Fruit fly (Drosophila melanogaster) whole organism, embryonic: ENCODE measurements around the gene CG7810.

Experiments
- Asciz ChIP-seq: fragments of 200-800 bp; sonication (Bioruptor generic); optimal IDR thresholded peaks from 2 replicates; lab custom pipeline; 2017; ENCODE audit warnings: missing biosample characterization, mild to moderate bottlenecking, missing genetic modification characterization, missing genetic modification reagents
- C15 ChIP-seq: fragments of 200-800 bp; sonication (Bioruptor generic); IDR thresholded peaks from 3 replicates; pipeline ENCODE4 v1.3.6; 2022; ENCODE audit warnings: missing biosample characterization, missing genetic modification characterization
- CG10209 ChIP-seq: fragments of 200-800 bp; sonication (Bioruptor generic); optimal IDR thresholded peaks from 3 replicates; lab custom pipeline; 2017; ENCODE audit warnings: missing biosample characterization, mild to moderate bottlenecking, missing genetic modification characterization, missing genetic modification reagents
- CG10366 ChIP-seq: fragments of 200-800 bp; sonication (Bioruptor generic); IDR thresholded peaks from 2 replicates; pipeline ENCODE4 v1.3.6; 2022; ENCODE audit warnings: missing biosample characterization, missing genetic modification characterization
- CG10431 ChIP-seq: fragments of 200-800 bp; sonication (Bioruptor generic); optimal IDR thresholded peaks from 3 replicates; lab custom pipeline; 2018; ENCODE audit warnings: missing biosample characterization, mild to moderate bottlenecking, missing genetic modification characterization
- CG10543 ChIP-seq: fragments of 200-800 bp; sonication (Bioruptor generic); optimal IDR thresholded peaks from 3 replicates; lab custom pipeline; 2017; ENCODE audit warnings: missing biosample characterization, mild to moderate bottlenecking, missing genetic modification characterization, moderate library complexity
- CG12219 ChIP-seq: fragments of 200-800 bp; sonication (Bioruptor generic); optimal IDR thresholded peaks from 3 replicates; lab custom pipeline; 2018; ENCODE audit warnings: missing biosample characterization, mild to moderate bottlenecking, missing genetic modification characterization
- CG12769 ChIP-seq: fragments of 200-800 bp; sonication (Bioruptor generic); optimal IDR thresholded peaks from 2 replicates; lab custom pipeline; 2019; ENCODE audit warnings: missing biosample characterization, mild to moderate bottlenecking, missing genetic modification characterization, moderate library complexity
- CG14441 ChIP-seq: fragments of 200-800 bp; sonication (Bioruptor generic); IDR thresholded peaks from 2 replicates; pipeline ENCODE4 v1.3.6; 2022; ENCODE audit warnings: missing biosample characterization, missing genetic modification characterization
- CG14860 ChIP-seq: fragments of 200-800 bp; sonication (Bioruptor generic); IDR thresholded peaks from 3 replicates; pipeline ENCODE4 v1.3.6; 2022; ENCODE audit warnings: missing biosample characterization, missing genetic modification characterization; ENCODE audit not compliant: partially characterized antibody
- CG14965 ChIP-seq: fragments of 200-800 bp; sonication (Bioruptor generic); optimal IDR thresholded peaks from 2 replicates; lab custom pipeline; 2016; ENCODE audit warnings: missing biosample characterization, missing genetic modification characterization, borderline replicate concordance
- CG1603 ChIP-seq: fragments of 200-800 bp; sonication (Bioruptor generic); optimal IDR thresholded peaks from 2 replicates; lab custom pipeline; 2019; ENCODE audit warnings: missing biosample characterization, mild to moderate bottlenecking, missing genetic modification characterization, moderate library complexity
- CG17328 ChIP-seq: fragments of 200-800 bp; sonication (Bioruptor generic); IDR thresholded peaks from 2 replicates; pipeline ENCODE4 v1.3.6; 2022; ENCODE audit warnings: missing biosample characterization, missing genetic modification characterization
- CG17359 ChIP-seq: fragments of 200-800 bp; sonication (Bioruptor generic); optimal IDR thresholded peaks from 3 replicates; lab custom pipeline; 2018; ENCODE audit warnings: missing biosample characterization, mild to moderate bottlenecking, missing genetic modification characterization, moderate library complexity
- CG17612 ChIP-seq: fragments of 200-800 bp; sonication (Bioruptor generic); IDR thresholded peaks from 2 replicates; pipeline ENCODE4 v1.3.6; 2022; ENCODE audit warnings: missing biosample characterization, missing genetic modification characterization
- CG17802 ChIP-seq: fragments of 200-800 bp; sonication (Bioruptor generic); optimal IDR thresholded peaks from 2 replicates; lab custom pipeline; 2018; ENCODE audit warnings: missing biosample characterization, mild to moderate bottlenecking, missing genetic modification characterization, moderate library complexity
- CG2199 ChIP-seq: fragments of 200-800 bp; sonication (Bioruptor generic); IDR thresholded peaks from 3 replicates; pipeline ENCODE4 v1.3.6; 2022; ENCODE audit warnings: missing biosample characterization, missing genetic modification characterization
- CG2889 ChIP-seq: fragments of 200-800 bp; sonication (Bioruptor generic); IDR thresholded peaks from 3 replicates; pipeline ENCODE4 v1.3.6; 2022; ENCODE audit warnings: missing biosample characterization, missing genetic modification characterization
- CG43689 ChIP-seq: fragments of 200-800 bp; sonication (Bioruptor generic); IDR thresholded peaks from 2 replicates; pipeline ENCODE4 v1.3.6; 2022; ENCODE audit warnings: missing biosample characterization, missing genetic modification characterization
- CG4424 ChIP-seq: fragments of 200-800 bp; sonication (Bioruptor generic); optimal IDR thresholded peaks from 3 replicates; lab custom pipeline; 2016; ENCODE audit warnings: missing biosample characterization, missing genetic modification characterization
- CG6854 ChIP-seq: fragments of 200-800 bp; sonication (Bioruptor generic); optimal IDR thresholded peaks from 3 replicates; lab custom pipeline; 2017; ENCODE audit warnings: missing biosample characterization, mild to moderate bottlenecking, missing genetic modification characterization
- CG7786 ChIP-seq: fragments of 200-800 bp; sonication (Bioruptor generic); optimal IDR thresholded peaks from 2 replicates; lab custom pipeline; 2016; ENCODE audit warnings: missing biosample characterization, missing genetic modification characterization
- CG8359 ChIP-seq: fragments of 200-800 bp; sonication (Bioruptor generic); optimal IDR thresholded peaks from 2 replicates; lab custom pipeline; 2017; ENCODE audit warnings: missing biosample characterization, mild to moderate bottlenecking, missing genetic modification characterization, borderline replicate concordance
- Elba2 ChIP-seq: fragments of 200-800 bp; sonication (Bioruptor generic); optimal IDR thresholded peaks from 3 replicates; lab custom pipeline; 2016; ENCODE audit warnings: missing biosample characterization, missing genetic modification characterization
- Hr78 ChIP-seq, 2 experiments: fragments of 200-800 bp in 1 of 2; fragments of >200 bp in 1 of 2; sonication (Bioruptor generic) in 1 of 2; optimal IDR thresholded peaks; 2 replicates each; lab custom pipeline; 2017 to 2019; ENCODE audit warnings: missing biosample characterization in 2 of 2, missing genetic modification characterization in 2 of 2, mild to moderate bottlenecking in 1 of 2, moderate library complexity in 1 of 2
- Med ChIP-seq: fragments of 200-800 bp; sonication (Bioruptor generic); peaks from one replicate; lab custom pipeline; 2016; ENCODE audit warnings: missing biosample characterization, missing genetic modification characterization, mild to moderate bottlenecking, inconsistent platforms, moderate library complexity
- Poxn ChIP-seq: fragments of 200-800 bp; sonication (Bioruptor generic); IDR thresholded peaks from 2 replicates; pipeline ENCODE4 v1.3.6; 2022; ENCODE audit warnings: missing biosample characterization, missing genetic modification characterization
- Side ChIP-seq: fragments of 200-800 bp; sonication (Bioruptor generic); optimal IDR thresholded peaks from 2 replicates; lab custom pipeline; 2016; ENCODE audit warnings: missing biosample characterization, missing genetic modification characterization
- Sin3A ChIP-seq: fragments of >200 bp; optimal IDR thresholded peaks from 2 replicates; lab custom pipeline; 2018
- Sox102F ChIP-seq: fragments of 200-800 bp; sonication (Bioruptor generic); optimal IDR thresholded peaks from 2 replicates; lab custom pipeline; 2018; ENCODE audit warnings: missing biosample characterization, mild to moderate bottlenecking, missing genetic modification characterization, moderate library complexity
- Spps ChIP-seq: fragments of 200-800 bp; sonication (Bioruptor generic); optimal IDR thresholded peaks from 2 replicates; lab custom pipeline; 2018; ENCODE audit warnings: missing biosample characterization, mild to moderate bottlenecking, missing genetic modification characterization
- abd-A ChIP-seq: fragments of 200-800 bp; sonication (Bioruptor generic); optimal IDR thresholded peaks from 3 replicates; lab custom pipeline; 2019; ENCODE audit warnings: missing biosample characterization, mild to moderate bottlenecking, missing genetic modification characterization, moderate library complexity
- bigmax ChIP-seq: fragments of 200-800 bp; sonication (Bioruptor generic); optimal IDR thresholded peaks from 2 replicates; lab custom pipeline; 2018; ENCODE audit warnings: missing biosample characterization, mild to moderate bottlenecking, missing genetic modification characterization
- chm ChIP-seq: fragments of 200-800 bp; sonication (Bioruptor generic); IDR thresholded peaks from 2 replicates; pipeline ENCODE4 v1.3.6; 2022; ENCODE audit warnings: missing biosample characterization, missing genetic modification characterization
- cwo ChIP-seq: fragments of 200-800 bp; sonication (Bioruptor generic); optimal IDR thresholded peaks from 3 replicates; lab custom pipeline; 2017; ENCODE audit warnings: missing biosample characterization, missing genetic modification characterization, mild to moderate bottlenecking, moderate library complexity, missing genetic modification reagents
- dysf ChIP-seq: fragments of 200-800 bp; sonication (Bioruptor generic); IDR thresholded peaks from 3 replicates; pipeline ENCODE4 v1.3.6; 2022; ENCODE audit warnings: missing biosample characterization, missing genetic modification characterization
- ewg ChIP-seq: fragments of 200-800 bp; sonication (Bioruptor generic); optimal IDR thresholded peaks from 3 replicates; lab custom pipeline; 2017; ENCODE audit warnings: mild to moderate bottlenecking, missing biosample characterization, missing genetic modification reagents, missing genetic modification characterization
- fd64A ChIP-seq: fragments of 200-800 bp; sonication (Bioruptor generic); optimal IDR thresholded peaks from 3 replicates; lab custom pipeline; 2018; ENCODE audit warnings: missing biosample characterization, mild to moderate bottlenecking, missing genetic modification characterization
- h ChIP-seq: fragments of >200 bp; optimal IDR thresholded peaks from 2 replicates; lab custom pipeline; 2017
- hbn ChIP-seq: fragments of 200-800 bp; sonication (Bioruptor generic); IDR thresholded peaks from 2 replicates; pipeline ENCODE4 v1.3.6; 2022; ENCODE audit warnings: missing biosample characterization, missing genetic modification characterization; ENCODE audit not compliant: partially characterized antibody
- lola ChIP-seq, 3 experiments: fragments of >200 bp in 2 of 3; fragments of 200-800 bp in 1 of 3; sonication (Bioruptor generic) in 1 of 3; optimal IDR thresholded peaks; 2 replicates each; lab custom pipeline; 2017 to 2019; ENCODE audit warnings: missing biosample characterization in 3 of 3, missing genetic modification characterization in 3 of 3, mild to moderate bottlenecking in 1 of 3, moderate library complexity in 1 of 3
- mam ChIP-seq: fragments of 200-800 bp; sonication (Bioruptor generic); optimal IDR thresholded peaks from 3 replicates; lab custom pipeline; 2016; ENCODE audit warnings: missing biosample characterization, missing genetic modification characterization
- pzg ChIP-seq: fragments of 200-800 bp; sonication (Bioruptor generic); optimal IDR thresholded peaks from 3 replicates; lab custom pipeline; 2018; ENCODE audit warnings: missing biosample characterization, mild to moderate bottlenecking, missing genetic modification characterization, moderate library complexity
- schlank ChIP-seq: fragments of 200-800 bp; sonication (Bioruptor generic); optimal IDR thresholded peaks from 2 replicates; lab custom pipeline; 2018; ENCODE audit warnings: missing biosample characterization, mild to moderate bottlenecking, missing genetic modification characterization
- stwl ChIP-seq: fragments of 200-800 bp; sonication (Bioruptor generic); optimal IDR thresholded peaks from 3 replicates; lab custom pipeline; 2018; ENCODE audit warnings: missing biosample characterization, mild to moderate bottlenecking, missing genetic modification characterization, moderate library complexity
- tap ChIP-seq: fragments of 200-800 bp; optimal IDR thresholded peaks from 3 replicates; lab custom pipeline; 2019; ENCODE audit warnings: missing biosample characterization, mild to moderate bottlenecking, missing genetic modification characterization, moderate library complexity
- trem ChIP-seq: fragments of 200-800 bp; optimal IDR thresholded peaks from 3 replicates; lab custom pipeline; 2019; ENCODE audit warnings: missing biosample characterization, mild to moderate bottlenecking, missing genetic modification characterization, moderate library complexity
- trh ChIP-seq: fragments of 200-800 bp; sonication (Bioruptor generic); optimal IDR thresholded peaks from 2 replicates; lab custom pipeline; 2016; ENCODE audit warnings: missing biosample characterization, missing genetic modification characterization
- vfl ChIP-seq: fragments of 200-800 bp; sonication (Bioruptor generic); optimal IDR thresholded peaks from 2 replicates; lab custom pipeline; 2016; ENCODE audit warnings: missing biosample characterization, missing genetic modification characterization

CG7810 gene

dm6 chr2L:8292159-8292887 is 18.7 kb downstream of the CG7810 start (continued):
- TF ChIP-seq chm (GFP tag; lab: Robert Waterston, UW) (peak; percentile 98), lola (GFP tag; optimal IDR thresholded peaks at IDR 0.05; lab: Kevin White, UChicago) (peak in 1 of 3 experiments; percentile 92), CG10209 (peak; percentile 94), tap (tag; lab: Kevin White, UChicago) (peak; percentile 97), C15 (GFP tag; lab: Robert Waterston, UW) (peak; percentile 93), Sox102F (GFP tag; lab: Kevin White, UChicago) (peak; percentile 98), fd64A (GFP tag; lab: Kevin White, UChicago) (peak; percentile 91), CG12769 (peak; percentile 95), CG2889 (GFP tag; lab: Robert Waterston, UW) (peak; percentile 95), CG14860 (GFP tag; lab: Robert Waterston, UW) (no peak), Med (GFP tag; lab: Kevin White, UChicago) (peak; percentile 99), Spps (peak; percentile 94), CG10431 (GFP tag; lab: Kevin White, UChicago) (peak; percentile 91), CG43689 (peak; percentile 90), stwl (tag; lab: Kevin White, UChicago) (peak; percentile 38), trem (tag; lab: Kevin White, UChicago) (peak; percentile 94), bigmax (GFP tag; lab: Kevin White, UChicago) (peak; percentile 59), CG17359 (peak; percentile 98), dysf (peak; percentile 98), schlank (tag; lab: Kevin White, UChicago) (peak; percentile 90), CG7786 (GFP tag; lab: Kevin White, UChicago) (peak; percentile 90), CG6854 (peak; percentile 92), CG2199 (GFP tag; lab: Robert Waterston, UW) (peak; percentile 98), CG4424 (peak; percentile 96), Hr78 (GFP tag; optimal IDR thresholded peaks at IDR 0.05; lab: Kevin White, UChicago) (peak in 1 of 2 experiments; percentile 95), Poxn (GFP tag; lab: Robert Waterston, UW) (peak; percentile 85), Side (GFP tag; lab: Kevin White, UChicago) (peak; percentile 95), trh (GFP tag; lab: Kevin White, UChicago) (peak; percentile 89), CG14965 (peak; percentile 33), Elba2 (GFP tag; lab: Kevin White, UChicago) (no peak), cwo (GFP tag; lab: Kevin White, UChicago) (peak; percentile 94), CG17328 (peak; percentile 98), vfl (GFP tag; lab: Kevin White, UChicago) (peak; percentile 93), CG12219 (peak; percentile 95), Asciz (GFP tag; lab: Kevin White, UChicago) (peak; percentile 96), hbn (GFP tag; lab: Robert Waterston, UW) (no peak), CG8359 (GFP tag; lab: Kevin White, UChicago) (peak; percentile 82), Sin3A (lab: Kevin White, UChicago) (no peak), CG17802 (peak; percentile 81), CG1603 (tag; lab: Kevin White, UChicago) (peak; percentile 93), mam (GFP tag; lab: Kevin White, UChicago) (peak; percentile 94), CG17612 (GFP tag; lab: Robert Waterston, UW) (peak; percentile 91), ewg (peak; percentile 91), CG10366 (peak; percentile 96), CG14441 (GFP tag; lab: Robert Waterston, UW) (peak; percentile 96), pzg (GFP tag; lab: Kevin White, UChicago) (peak; percentile 17), h (lab: Kevin White, UChicago) (no peak), CG10543 (GFP tag; lab: Kevin White, UChicago) (peak; percentile 97), abd-A (tag; lab: Kevin White, UChicago) (peak; percentile 98)
